Fruit fly (Drosophila melanogaster) whole organism, embryonic: ENCODE measurements around the gene CG9449.

Source experiments
- Atf3 ChIP-seq: fragments of 200-800 bp; sonication (Bioruptor generic); optimal IDR thresholded peaks from 3 replicates; lab custom pipeline; 2016; ENCODE audit warnings: missing biosample characterization, missing genetic modification characterization
- CG2875 ChIP-seq: fragments of 200-800 bp; sonication (Bioruptor generic); optimal IDR thresholded peaks from 2 replicates; lab custom pipeline; 2017; ENCODE audit warnings: missing biosample characterization, mild to moderate bottlenecking, missing genetic modification characterization, missing genetic modification reagents
- CG3838 ChIP-seq: fragments of 200-800 bp; sonication (Bioruptor generic); optimal IDR thresholded peaks from 3 replicates; lab custom pipeline; 2016; ENCODE audit warnings: missing biosample characterization, missing genetic modification characterization
- CG8359 ChIP-seq: fragments of 200-800 bp; sonication (Bioruptor generic); optimal IDR thresholded peaks from 2 replicates; lab custom pipeline; 2017; ENCODE audit warnings: missing biosample characterization, mild to moderate bottlenecking, missing genetic modification characterization, borderline replicate concordance
- Xrp1 ChIP-seq: fragments of 200-800 bp; sonication (Bioruptor generic); IDR thresholded peaks from 2 replicates; pipeline ENCODE4 v1.3.6; 2022; ENCODE audit warnings: missing biosample characterization, missing genetic modification characterization

- TF ChIP-seq CG8359 (GFP tag; lab: Kevin White, UChicago) (peak; percentile 91), CG2875 (GFP tag; lab: Kevin White, UChicago) (no peak), Xrp1 (GFP tag; lab: Robert Waterston, UW) (no peak), CG3838 (GFP tag; lab: Kevin White, UChicago) (no peak), Atf3 (GFP tag; lab: Kevin White, UChicago) (no peak)
Measured at dm6 chr3L:19528547-19528946, 31.0 kb upstream of the CG9449 start.
